Fruit fly (Drosophila melanogaster) whole organism, embryonic: ENCODE measurements around the gene gdl.

ENCODE experiments used
- BEAF-32 ChIP-seq: fragments of 200-800 bp; sonication (Bioruptor generic); optimal IDR thresholded peaks from 3 replicates; lab custom pipeline; 2017; ENCODE audit warnings: missing biosample characterization, missing genetic modification characterization, mild to moderate bottlenecking, moderate library complexity, missing genetic modification reagents
- CG10209 ChIP-seq: fragments of 200-800 bp; sonication (Bioruptor generic); optimal IDR thresholded peaks from 3 replicates; lab custom pipeline; 2017; ENCODE audit warnings: missing biosample characterization, mild to moderate bottlenecking, missing genetic modification characterization, missing genetic modification reagents
- CG11085 ChIP-seq: fragments of 200-800 bp; sonication (Bioruptor generic); IDR thresholded peaks from 2 replicates; pipeline ENCODE4 v1.3.6; 2022; ENCODE audit warnings: missing biosample characterization, missing genetic modification characterization
- CG12236 ChIP-seq: fragments of 200-800 bp; sonication (Bioruptor generic); optimal IDR thresholded peaks from 2 replicates; lab custom pipeline; 2016; ENCODE audit warnings: missing biosample characterization, missing genetic modification characterization
- CG12659 ChIP-seq: fragments of 200-800 bp; sonication (Bioruptor generic); optimal IDR thresholded peaks from 3 replicates; lab custom pipeline; 2017; ENCODE audit warnings: mild to moderate bottlenecking, missing biosample characterization, missing genetic modification reagents, missing genetic modification characterization
- CG13123 ChIP-seq: fragments of 200-800 bp; sonication (Bioruptor generic); optimal IDR thresholded peaks from 2 replicates; lab custom pipeline; 2016; ENCODE audit warnings: missing biosample characterization, missing genetic modification characterization
- CG17568 ChIP-seq: fragments of 200-800 bp; sonication (Bioruptor generic); optimal IDR thresholded peaks from 2 replicates; lab custom pipeline; 2018; ENCODE audit warnings: missing biosample characterization, mild to moderate bottlenecking, missing genetic modification characterization, moderate library complexity
- CG30431 ChIP-seq: fragments of 200-800 bp; sonication (Bioruptor generic); optimal IDR thresholded peaks from 2 replicates; lab custom pipeline; 2017; ENCODE audit warnings: missing biosample characterization, missing genetic modification characterization
- CG3065 ChIP-seq: fragments of 200-800 bp; sonication (Bioruptor generic); optimal IDR thresholded peaks from 2 replicates; lab custom pipeline; 2016; ENCODE audit warnings: missing biosample characterization, missing genetic modification characterization
- CG3281 ChIP-seq: fragments of 200-800 bp; sonication (Bioruptor generic); optimal IDR thresholded peaks from 3 replicates; lab custom pipeline; 2017; ENCODE audit warnings: missing biosample characterization, mild to moderate bottlenecking, missing genetic modification characterization
- CG33213 ChIP-seq: fragments of 200-800 bp; sonication (Bioruptor generic); optimal IDR thresholded peaks from 3 replicates; lab custom pipeline; 2016; ENCODE audit warnings: missing biosample characterization, missing genetic modification characterization
- CG33557 ChIP-seq: fragments of 200-800 bp; sonication (Bioruptor generic); optimal IDR thresholded peaks from 2 replicates; lab custom pipeline; 2019; ENCODE audit warnings: missing biosample characterization, mild to moderate bottlenecking, missing genetic modification characterization, moderate library complexity
- CG4282 ChIP-seq: fragments of 200-800 bp; sonication (Bioruptor generic); optimal IDR thresholded peaks from 2 replicates; lab custom pipeline; 2016; ENCODE audit warnings: missing biosample characterization, missing genetic modification characterization
- CG4707 ChIP-seq: fragments of 200-800 bp; sonication (Bioruptor generic); optimal IDR thresholded peaks from 2 replicates; lab custom pipeline; 2018; ENCODE audit warnings: missing biosample characterization, mild to moderate bottlenecking, missing genetic modification characterization, moderate library complexity
- CG5180 ChIP-seq: fragments of 200-800 bp; sonication (Bioruptor generic); optimal IDR thresholded peaks from 3 replicates; lab custom pipeline; 2017; ENCODE audit warnings: missing biosample characterization, missing genetic modification characterization, mild to moderate bottlenecking, moderate library complexity, missing genetic modification reagents
- CG6683 ChIP-seq: fragments of 200-800 bp; sonication (Bioruptor generic); optimal IDR thresholded peaks from 2 replicates; lab custom pipeline; 2017; ENCODE audit warnings: missing biosample characterization, mild to moderate bottlenecking, missing genetic modification characterization, missing genetic modification reagents
- CG7357 ChIP-seq: fragments of 200-800 bp; sonication (Bioruptor generic); IDR thresholded peaks from 3 replicates; pipeline ENCODE4 v1.3.6; 2022; ENCODE audit warnings: missing biosample characterization, missing genetic modification characterization
- CG7372 ChIP-seq: fragments of 200-800 bp; sonication (Bioruptor generic); IDR thresholded peaks from 2 replicates; pipeline ENCODE4 v1.3.6; 2022; ENCODE audit warnings: missing biosample characterization, missing genetic modification characterization
- CG7786 ChIP-seq: fragments of 200-800 bp; sonication (Bioruptor generic); optimal IDR thresholded peaks from 2 replicates; lab custom pipeline; 2016; ENCODE audit warnings: missing biosample characterization, missing genetic modification characterization
- CG9876 ChIP-seq: fragments of 200-800 bp; sonication (Bioruptor generic); optimal IDR thresholded peaks from 2 replicates; lab custom pipeline; 2016; ENCODE audit warnings: missing biosample characterization, missing genetic modification characterization
- CG9932 ChIP-seq: fragments of 200-800 bp; sonication (Bioruptor generic); IDR thresholded peaks from 2 replicates; pipeline ENCODE4 v1.3.6; 2022; ENCODE audit warnings: missing biosample characterization, missing genetic modification characterization
- Chrac-16 ChIP-seq: fragments of 200-800 bp; sonication (Bioruptor generic); optimal IDR thresholded peaks from 3 replicates; lab custom pipeline; 2016; ENCODE audit warnings: missing biosample characterization, missing genetic modification characterization
- Dip3 ChIP-seq: fragments of 200-800 bp; sonication (Bioruptor generic); optimal IDR thresholded peaks from 3 replicates; lab custom pipeline; 2016; ENCODE audit warnings: missing biosample characterization, missing genetic modification characterization
- Doc3 ChIP-seq: fragments of 200-800 bp; sonication (Bioruptor generic); IDR thresholded peaks from 3 replicates; pipeline ENCODE4 v1.3.6; 2022; ENCODE audit warnings: missing biosample characterization, missing genetic modification characterization; ENCODE audit not compliant: partially characterized antibody
- Dp ChIP-seq: fragments of 200-800 bp; sonication (Bioruptor generic); optimal IDR thresholded peaks from 2 replicates; lab custom pipeline; 2018; ENCODE audit warnings: missing biosample characterization, mild to moderate bottlenecking, missing genetic modification characterization, moderate library complexity
- E2f1 ChIP-seq: fragments of 200-800 bp; sonication (Bioruptor generic); IDR thresholded peaks from 2 replicates; pipeline ENCODE4 v1.3.6; 2022; ENCODE audit warnings: missing biosample characterization, missing genetic modification characterization
- Eip74EF ChIP-seq, 2 experiments: fragments of 200-800 bp in 1 of 2; fragments of >200 bp in 1 of 2; sonication (Bioruptor generic) in 1 of 2; optimal IDR thresholded peaks; 2 replicates each; lab custom pipeline; 2017 to 2019; ENCODE audit warnings: missing biosample characterization in 2 of 2, missing genetic modification characterization in 2 of 2, mild to moderate bottlenecking in 1 of 2, moderate library complexity in 1 of 2
- Fer3 ChIP-seq: fragments of 200-800 bp; sonication (Bioruptor generic); optimal IDR thresholded peaks from 2 replicates; lab custom pipeline; 2018; ENCODE audit warnings: missing biosample characterization, mild to moderate bottlenecking, missing genetic modification characterization, moderate library complexity
- Hmr ChIP-seq: fragments of 200-800 bp; sonication (Bioruptor generic); optimal IDR thresholded peaks from 3 replicates; lab custom pipeline; 2017; ENCODE audit warnings: mild to moderate bottlenecking, missing biosample characterization, missing genetic modification reagents, missing genetic modification characterization
- Meics ChIP-seq: fragments of 200-800 bp; sonication (Bioruptor generic); optimal IDR thresholded peaks from 2 replicates; lab custom pipeline; 2017; ENCODE audit warnings: missing biosample characterization, mild to moderate bottlenecking, missing genetic modification characterization
- Usf ChIP-seq: fragments of 200-800 bp; sonication (Bioruptor generic); optimal IDR thresholded peaks from 2 replicates; lab custom pipeline; 2017; ENCODE audit warnings: missing genotype, missing biosample characterization, missing genetic modification characterization
- aop ChIP-seq: fragments of 200-800 bp; sonication (Bioruptor generic); IDR thresholded peaks from 2 replicates; pipeline ENCODE4 v1.3.6; 2022; ENCODE audit warnings: missing biosample characterization, missing genetic modification characterization
- ase ChIP-seq: fragments of 200-800 bp; sonication (Bioruptor generic); IDR thresholded peaks from 3 replicates; pipeline ENCODE4 v1.3.6; 2022; ENCODE audit warnings: missing biosample characterization, missing genetic modification characterization
- caup ChIP-seq: fragments of 200-800 bp; sonication (Bioruptor generic); optimal IDR thresholded peaks from 3 replicates; lab custom pipeline; 2017; ENCODE audit warnings: missing biosample characterization, mild to moderate bottlenecking, missing genetic modification characterization, moderate library complexity; ENCODE audit not compliant: severe bottlenecking
- chinmo ChIP-seq: fragments of 200-800 bp; sonication (Bioruptor generic); IDR thresholded peaks from 4 replicates; pipeline ENCODE4 v1.3.6; 2022; ENCODE audit warnings: missing biosample characterization, missing genetic modification characterization; ENCODE audit not compliant: partially characterized antibody
- dmrt11E ChIP-seq: fragments of 200-800 bp; sonication (Bioruptor generic); optimal IDR thresholded peaks from 3 replicates; lab custom pipeline; 2018; ENCODE audit warnings: missing biosample characterization, mild to moderate bottlenecking, missing genetic modification characterization, moderate library complexity
- ems ChIP-seq: fragments of 200-800 bp; sonication (Bioruptor generic); optimal IDR thresholded peaks from 3 replicates; lab custom pipeline; 2016; ENCODE audit warnings: missing biosample characterization, missing genetic modification characterization
- gfzf ChIP-seq: fragments of 200-800 bp; sonication (Bioruptor generic); optimal IDR thresholded peaks from 2 replicates; lab custom pipeline; 2016; ENCODE audit warnings: missing biosample characterization, mild to moderate bottlenecking, missing genetic modification characterization, moderate library complexity
- grn ChIP-seq: fragments of 200-800 bp; sonication (Bioruptor generic); optimal IDR thresholded peaks from 3 replicates; lab custom pipeline; 2017; ENCODE audit warnings: missing biosample characterization, missing genetic modification characterization
- gsb ChIP-seq: fragments of 200-800 bp; sonication (Bioruptor generic); IDR thresholded peaks from 2 replicates; pipeline ENCODE4 v1.3.6; 2022; ENCODE audit warnings: missing biosample characterization, missing genetic modification characterization
- kni ChIP-seq: fragments of 200-800 bp; sonication (Bioruptor generic); optimal IDR thresholded peaks from 3 replicates; lab custom pipeline; 2017; ENCODE audit warnings: mild to moderate bottlenecking, missing biosample characterization, missing genetic modification reagents, missing genetic modification characterization
- nmo ChIP-seq: fragments of 200-800 bp; sonication (Bioruptor generic); optimal IDR thresholded peaks from 2 replicates; lab custom pipeline; 2018; ENCODE audit warnings: missing biosample characterization, mild to moderate bottlenecking, missing genetic modification characterization, moderate library complexity
- phol ChIP-seq: fragments of 200-800 bp; sonication (Bioruptor generic); optimal IDR thresholded peaks from 3 replicates; lab custom pipeline; 2018; ENCODE audit warnings: missing biosample characterization, mild to moderate bottlenecking, missing genetic modification characterization, moderate library complexity
- ranshi ChIP-seq: fragments of 200-800 bp; sonication (Bioruptor generic); IDR thresholded peaks from 2 replicates; pipeline ENCODE4 v1.3.6; 2022; ENCODE audit warnings: missing biosample characterization, missing genetic modification characterization
- salm ChIP-seq: fragments of 200-800 bp; sonication (Bioruptor generic); optimal IDR thresholded peaks from 2 replicates; lab custom pipeline; 2018; ENCODE audit warnings: missing biosample characterization, mild to moderate bottlenecking, missing genetic modification characterization
- schlank ChIP-seq: fragments of 200-800 bp; sonication (Bioruptor generic); optimal IDR thresholded peaks from 2 replicates; lab custom pipeline; 2018; ENCODE audit warnings: missing biosample characterization, mild to moderate bottlenecking, missing genetic modification characterization
- scrt ChIP-seq: fragments of 200-800 bp; sonication (Bioruptor generic); optimal IDR thresholded peaks from 2 replicates; lab custom pipeline; 2018; ENCODE audit warnings: missing biosample characterization, mild to moderate bottlenecking, missing genetic modification characterization, moderate library complexity
- sd ChIP-seq: fragments of 200-800 bp; sonication (Bioruptor generic); optimal IDR thresholded peaks from 3 replicates; lab custom pipeline; 2018; ENCODE audit warnings: missing biosample characterization, mild to moderate bottlenecking, missing genetic modification characterization, moderate library complexity
- wek ChIP-seq: fragments of 200-800 bp; sonication (Bioruptor generic); optimal IDR thresholded peaks from 3 replicates; lab custom pipeline; 2018; ENCODE audit warnings: missing biosample characterization, mild to moderate bottlenecking, missing genetic modification characterization, moderate library complexity
- yki ChIP-seq: fragments of >200 bp; optimal IDR thresholded peaks from 3 replicates; lab custom pipeline; 2018
- z ChIP-seq: fragments of 200-800 bp; sonication (Bioruptor generic); IDR thresholded peaks from 3 replicates; pipeline ENCODE4 v1.3.6; 2022; ENCODE audit warnings: missing biosample characterization, missing genetic modification characterization

Gene gdl

dm6 chr3L:15509398-15509797 lies at the start of gene gdl, which contains the start of gene gdl-ORF39 (continued):
- TF ChIP-seq gfzf (GFP tag; lab: Kevin White, UChicago) = peak; percentile 43
- TF ChIP-seq Usf (GFP tag; lab: Kevin White, UChicago) = no peak
- no peak for TF ChIP-seq aop (GFP tag; lab: Robert Waterston, UW)
- TF ChIP-seq CG3281 (GFP tag; lab: Kevin White, UChicago) = no peak
- no peak for TF ChIP-seq schlank (tag; lab: Kevin White, UChicago)
- no peak for TF ChIP-seq Hmr (GFP tag; lab: Kevin White, UChicago)
- TF ChIP-seq CG11085 (GFP tag; lab: Robert Waterston, UW) = no peak
- no peak for TF ChIP-seq CG4707 (GFP tag; lab: Kevin White, UChicago)
- no peak for TF ChIP-seq gsb (GFP tag; lab: Robert Waterston, UW)
- no peak for TF ChIP-seq Eip74EF (GFP tag; optimal IDR thresholded peaks at IDR 0.05; lab: Kevin White, UChicago)
- no peak for TF ChIP-seq chinmo (GFP tag; lab: Robert Waterston, UW)
- peak; percentile 11 for TF ChIP-seq phol
- TF ChIP-seq z (GFP tag; lab: Robert Waterston, UW) = no peak
- TF ChIP-seq Dp = peak; percentile 96
- TF ChIP-seq CG17568 (GFP tag; lab: Kevin White, UChicago) = no peak
- no peak for TF ChIP-seq grn (GFP tag; lab: Kevin White, UChicago)
- no peak for TF ChIP-seq CG9932 (GFP tag; lab: Robert Waterston, UW)
- TF ChIP-seq CG7357 (GFP tag; lab: Robert Waterston, UW) = no peak
- TF ChIP-seq CG9876 (GFP tag; lab: Kevin White, UChicago) = no peak
- TF ChIP-seq ase (GFP tag; lab: Robert Waterston, UW) = no peak
- peak; percentile 12 for TF ChIP-seq CG12659 (GFP tag; lab: Kevin White, UChicago)
- no peak for TF ChIP-seq salm (tag; lab: Kevin White, UChicago)
- TF ChIP-seq yki (lab: Kevin White, UChicago) = no peak
- TF ChIP-seq CG33557 (GFP tag; lab: Kevin White, UChicago) = no peak
- TF ChIP-seq dmrt11E (tag; lab: Kevin White, UChicago) = no peak
- no peak for TF ChIP-seq Chrac-16 (GFP tag; lab: Kevin White, UChicago)
- TF ChIP-seq ems (GFP tag; lab: Kevin White, UChicago) = no peak
- TF ChIP-seq CG6683 (GFP tag; lab: Kevin White, UChicago) = no peak
- TF ChIP-seq CG12236 (GFP tag; lab: Kevin White, UChicago) = no peak
- no peak for TF ChIP-seq sd (tag; lab: Kevin White, UChicago)
- TF ChIP-seq CG33213 (GFP tag; lab: Kevin White, UChicago) = no peak
- TF ChIP-seq kni (GFP tag; lab: Kevin White, UChicago) = no peak
- TF ChIP-seq caup = no peak
- peak; percentile 13 for TF ChIP-seq nmo (GFP tag; lab: Kevin White, UChicago)
- no peak for TF ChIP-seq Fer3 (tag; lab: Kevin White, UChicago)
- no peak for TF ChIP-seq E2f1 (GFP tag; lab: Robert Waterston, UW)
- TF ChIP-seq ranshi (GFP tag; lab: Robert Waterston, UW) = no peak
- TF ChIP-seq CG4282 (GFP tag; lab: Kevin White, UChicago) = no peak
- no peak for TF ChIP-seq Meics (GFP tag; lab: Kevin White, UChicago)
- no peak for TF ChIP-seq CG10209 (GFP tag; lab: Kevin White, UChicago)
- no peak for TF ChIP-seq CG7786 (GFP tag; lab: Kevin White, UChicago)
- no peak for TF ChIP-seq CG5180
- no peak for TF ChIP-seq wek (GFP tag; lab: Kevin White, UChicago)
- no peak for TF ChIP-seq Doc3
- no peak for TF ChIP-seq CG30431 (GFP tag; lab: Kevin White, UChicago)
- TF ChIP-seq scrt = no peak
- TF ChIP-seq CG13123 = no peak
- TF ChIP-seq CG3065 (GFP tag; lab: Kevin White, UChicago) = no peak
- no peak for TF ChIP-seq Dip3 (GFP tag; lab: Kevin White, UChicago)
- TF ChIP-seq BEAF-32 (GFP tag; lab: Kevin White, UChicago) = peak; percentile 45
- TF ChIP-seq CG7372 (GFP tag; lab: Robert Waterston, UW) = no peak
